Worm (Caenorhabditis elegans) whole organism, midembryonic: ENCODE data around the gene sqv-3.

Experiments
- T22C8.4 ChIP-seq: fragments of 200-800 bp; sonication (Bioruptor generic); IDR thresholded peaks from 2 replicates; pipeline ENCODE4 v1.3.6; 2022; ENCODE audit warnings: missing genetic modification characterization, missing compliant biosample characterization
- cog-1 ChIP-seq: sonication (generic microtip); optimal IDR thresholded peaks from 2 replicates; lab custom pipeline; 2016; ENCODE audit warnings: missing genetic modification characterization, missing compliant biosample characterization
- flt-1 ChIP-seq: fragments of 200-800 bp; sonication (Bioruptor generic); IDR thresholded peaks from 2 replicates; pipeline ENCODE4 v1.3.6; 2022; ENCODE audit warnings: missing genetic modification characterization, missing compliant biosample characterization
- ref-1 ChIP-seq: fragments of 200-800 bp; sonication (Bioruptor generic); conservative IDR thresholded peaks from 2 replicates; pipeline ENCODE4 v1.3.6; 2022; ENCODE audit warnings: missing genetic modification reagents, missing genetic modification characterization, missing compliant biosample characterization
- ztf-23 ChIP-seq: fragments of 200-800 bp; sonication (Bioruptor generic); IDR thresholded peaks from 2 replicates; pipeline ENCODE4 v1.3.6; 2022; ENCODE audit warnings: missing genetic modification reagents, missing genetic modification characterization, missing compliant biosample characterization

DNA sequence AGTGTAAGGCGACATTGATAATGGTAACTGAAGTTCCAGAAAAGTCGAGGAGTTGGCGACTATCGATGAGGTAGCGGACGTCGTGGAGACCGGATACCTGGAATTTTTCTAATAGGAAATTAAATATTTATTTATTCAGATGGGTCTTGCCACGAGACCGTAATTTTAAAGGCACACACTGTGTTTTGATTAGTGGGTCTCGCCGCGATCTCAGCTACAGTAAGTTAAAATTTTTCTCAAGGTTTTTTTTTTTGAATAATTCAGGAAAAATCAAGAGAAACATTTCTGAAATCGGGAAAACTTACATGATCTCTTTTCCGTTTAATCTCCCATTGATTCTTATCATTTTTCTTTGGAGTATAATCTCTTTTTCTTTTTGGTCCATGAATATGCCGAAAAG, 1.1 kb downstream of the sqv-3 start:
- no peak for TF ChIP-seq ref-1 (GFP tag; lab: Robert Waterston, UW)
- no peak for TF ChIP-seq T22C8.4 (GFP tag; lab: Robert Waterston, UW)
- TF ChIP-seq flt-1 (GFP tag; lab: Robert Waterston, UW), result no peak
- no peak for TF ChIP-seq cog-1
- TF ChIP-seq ztf-23 (GFP tag; lab: Robert Waterston, UW), result no peak
